Fruit fly (Drosophila melanogaster) whole organism, adult: ENCODE measurements around the gene CG2444.

Source experiments
- CG11617 ChIP-seq: fragments of 200-800 bp; sonication (Bioruptor generic); optimal IDR thresholded peaks from 2 replicates; lab custom pipeline; 2017; ENCODE audit warnings: mild to moderate bottlenecking, missing biosample characterization, missing genetic modification reagents, missing genetic modification characterization
- CG12768 ChIP-seq: fragments of 200-800 bp; sonication (Bioruptor generic); optimal IDR thresholded peaks from 2 replicates; lab custom pipeline; 2017; ENCODE audit warnings: missing biosample characterization, missing genetic modification characterization, mild to moderate bottlenecking, moderate library complexity, missing genetic modification reagents
- CG14711 ChIP-seq: fragments of 200-800 bp; sonication (Bioruptor generic); optimal IDR thresholded peaks from 2 replicates; lab custom pipeline; 2018; ENCODE audit warnings: missing biosample characterization, mild to moderate bottlenecking, missing genetic modification characterization, moderate library complexity
- CG1620 ChIP-seq: fragments of 200-800 bp; sonication (Bioruptor generic); optimal IDR thresholded peaks from 2 replicates; lab custom pipeline; 2016; ENCODE audit warnings: missing biosample characterization, missing genetic modification characterization
- CG33017 ChIP-seq: fragments of 200-800 bp; sonication (Bioruptor generic); optimal IDR thresholded peaks from 2 replicates; lab custom pipeline; 2018; ENCODE audit warnings: missing biosample characterization, mild to moderate bottlenecking, missing genetic modification characterization, moderate library complexity
- CG5204 ChIP-seq: fragments of 200-800 bp; sonication (Bioruptor generic); optimal IDR thresholded peaks from 2 replicates; lab custom pipeline; 2016; ENCODE audit warnings: missing biosample characterization, missing genetic modification characterization
- CG7045 ChIP-seq: fragments of 200-800 bp; sonication (Bioruptor generic); optimal IDR thresholded peaks from 2 replicates; lab custom pipeline; 2017; ENCODE audit warnings: missing biosample characterization, mild to moderate bottlenecking, missing genetic modification characterization
- CG7101 ChIP-seq: fragments of 200-800 bp; sonication (Bioruptor generic); optimal IDR thresholded peaks from 2 replicates; lab custom pipeline; 2018; ENCODE audit warnings: missing biosample characterization, mild to moderate bottlenecking, missing genetic modification characterization, moderate library complexity
- Clk ChIP-seq: fragments of 200-800 bp; sonication (Bioruptor generic); optimal IDR thresholded peaks from 2 replicates; lab custom pipeline; 2017; ENCODE audit warnings: missing biosample characterization, missing genetic modification characterization
- Crg-1 ChIP-seq: fragments of 200-800 bp; sonication (Bioruptor generic); optimal IDR thresholded peaks from 2 replicates; lab custom pipeline; 2016; ENCODE audit warnings: missing biosample characterization, missing genetic modification characterization
- Hr96 ChIP-seq: fragments of 200-800 bp; sonication (Bioruptor generic); optimal IDR thresholded peaks from 2 replicates; lab custom pipeline; 2016; ENCODE audit warnings: missing biosample characterization, missing genetic modification characterization
- Mnt ChIP-seq: fragments of 200-800 bp; sonication (Bioruptor generic); optimal IDR thresholded peaks from 2 replicates; lab custom pipeline; 2016; ENCODE audit warnings: missing biosample characterization, mild to moderate bottlenecking, missing genetic modification characterization
- bab1 ChIP-seq: fragments of 200-800 bp; sonication (Bioruptor generic); optimal IDR thresholded peaks from 3 replicates; lab custom pipeline; 2019; ENCODE audit warnings: missing biosample characterization, mild to moderate bottlenecking, missing genetic modification characterization, moderate library complexity
- cic ChIP-seq: fragments of 200-800 bp; sonication (Bioruptor generic); optimal IDR thresholded peaks from 2 replicates; lab custom pipeline; 2017; ENCODE audit warnings: missing biosample characterization, mild to moderate bottlenecking, missing genetic modification characterization, moderate library complexity
- cnc ChIP-seq, 2 experiments: fragments of >200 bp; optimal IDR thresholded peaks; 2 replicates each; lab custom pipeline; 2017
- kay ChIP-seq: fragments of 200-800 bp; sonication (Bioruptor generic); peaks from one replicate; lab custom pipeline; 2016; ENCODE audit warnings: missing biosample characterization, missing genetic modification characterization, borderline replicate concordance
- ovo ChIP-seq: fragments of 200-800 bp; sonication (Bioruptor generic); optimal IDR thresholded peaks from 2 replicates; lab custom pipeline; 2016; ENCODE audit warnings: missing biosample characterization, missing genetic modification characterization
- pad ChIP-seq: fragments of 200-800 bp; sonication (Bioruptor generic); optimal IDR thresholded peaks from 3 replicates; lab custom pipeline; 2017; ENCODE audit warnings: missing biosample characterization, missing genetic modification characterization, mild to moderate bottlenecking, moderate library complexity, missing genetic modification reagents
- tj ChIP-seq: fragments of 200-800 bp; sonication (Bioruptor generic); optimal IDR thresholded peaks from 3 replicates; lab custom pipeline; 2017; ENCODE audit warnings: missing biosample characterization, mild to moderate bottlenecking, missing genetic modification characterization, moderate library complexity
- toe ChIP-seq: fragments of 200-800 bp; sonication (Bioruptor generic); optimal IDR thresholded peaks from 2 replicates; lab custom pipeline; 2016; ENCODE audit warnings: missing biosample characterization, missing genetic modification characterization

The CG2444 gene

DNA sequence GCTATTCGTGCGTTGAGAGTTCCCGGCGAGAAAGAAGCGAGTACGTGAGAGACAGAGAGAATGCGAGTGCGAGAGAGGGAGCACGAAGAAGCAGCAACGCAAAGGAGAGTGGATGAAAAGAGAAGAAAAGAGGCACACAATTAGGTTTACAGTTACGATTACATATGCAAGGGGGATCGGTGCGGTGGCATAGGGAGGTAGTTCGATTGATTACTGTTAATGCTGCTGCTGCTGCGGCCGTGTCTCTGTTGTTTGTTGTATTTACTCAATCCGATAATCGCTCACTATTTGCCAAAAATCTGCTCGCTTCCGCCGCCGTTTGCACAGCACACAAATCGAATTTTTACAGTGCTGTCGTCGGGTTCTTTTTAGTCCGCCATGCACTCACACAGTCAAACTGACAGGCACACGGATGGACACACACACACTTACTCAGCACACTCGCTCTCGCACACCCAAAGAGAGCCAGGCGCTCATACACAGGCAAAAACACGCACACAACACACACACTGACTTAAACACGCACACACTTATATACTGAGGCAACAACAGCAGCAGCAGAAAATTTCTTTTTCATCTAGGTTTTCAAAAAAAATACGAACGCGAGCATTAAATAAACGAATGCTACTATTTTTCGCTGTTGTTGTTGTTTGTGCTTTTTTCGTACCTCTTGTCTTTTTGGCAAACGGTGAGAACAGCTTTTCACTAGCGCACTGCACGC, 8.9 kb upstream of the CG2444 start:
- TF ChIP-seq tj (GFP tag; lab: Kevin White, UChicago): peak; percentile 91
- peak; percentile 95 for TF ChIP-seq ovo
- TF ChIP-seq CG12768 (GFP tag; lab: Kevin White, UChicago): peak; percentile 26
- TF ChIP-seq Clk (GFP tag; lab: Kevin White, UChicago): no peak
- peak; percentile 45 for TF ChIP-seq Crg-1 (GFP tag; lab: Kevin White, UChicago)
- peak; percentile 76 for TF ChIP-seq cic
- TF ChIP-seq toe (GFP tag; lab: Kevin White, UChicago): no peak
- peak; percentile 94 for TF ChIP-seq pad
- TF ChIP-seq bab1 (GFP tag; lab: Kevin White, UChicago): no peak
- no peak for TF ChIP-seq CG1620 (GFP tag; lab: Kevin White, UChicago)
- TF ChIP-seq kay (GFP tag; lab: Kevin White, UChicago): no peak
- no peak for TF ChIP-seq CG11617 (GFP tag; lab: Kevin White, UChicago)
- TF ChIP-seq CG14711 (tag; lab: Kevin White, UChicago): no peak
- peak; percentile 28 for TF ChIP-seq CG33017
- TF ChIP-seq Mnt (GFP tag; lab: Kevin White, UChicago): peak; percentile 74
- TF ChIP-seq CG7101: peak; percentile 2
- no peak for TF ChIP-seq CG5204
- no peak for TF ChIP-seq cnc (optimal IDR thresholded peaks at IDR 0.05; lab: Kevin White, UChicago)

DNA sequence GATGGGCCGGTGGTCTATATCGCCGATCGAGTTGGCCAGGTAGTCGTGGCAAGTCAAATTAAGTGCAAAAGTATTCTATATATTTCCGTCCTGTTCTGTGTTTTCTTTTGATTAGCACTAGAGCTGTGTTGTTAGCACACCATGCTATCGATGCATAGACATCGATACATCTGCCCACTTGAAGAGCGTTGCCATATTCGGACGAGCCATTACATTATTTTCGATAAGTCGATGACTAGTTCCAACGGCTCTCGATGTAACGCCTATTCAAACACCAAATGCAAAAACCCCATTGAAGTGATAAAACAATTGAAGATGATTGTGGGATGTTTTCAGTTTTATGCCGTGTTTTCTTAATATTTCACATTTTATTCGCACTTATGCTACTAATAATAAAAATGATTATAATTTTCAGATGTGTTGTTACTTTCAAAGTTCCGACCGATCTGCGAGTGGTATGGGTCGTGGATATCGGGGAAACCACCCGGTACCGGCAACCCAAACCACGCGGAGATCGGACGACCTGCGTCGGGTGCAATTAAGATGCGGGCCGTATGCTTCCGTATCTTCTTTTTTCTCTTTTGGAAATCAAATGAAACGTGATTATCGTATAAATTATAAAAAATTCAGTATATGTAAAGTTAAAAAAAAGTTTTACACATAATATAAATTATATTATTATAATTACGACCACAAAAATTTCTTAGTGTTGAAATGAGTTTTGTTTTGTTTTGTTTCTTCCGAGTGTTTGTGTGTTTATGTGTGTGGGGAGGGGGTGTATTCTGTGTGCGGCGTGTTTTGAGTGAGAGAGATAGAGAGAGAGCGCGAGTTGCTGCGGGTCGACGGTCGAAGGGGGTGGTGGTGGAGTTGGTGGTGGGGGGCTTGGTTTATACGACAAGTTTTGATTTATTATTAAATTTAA, 5.0 kb upstream of the CG2444 start, which contains the start of gene FucT6:
Gene FucT6 (minus strand): TSS at position 153 of the 922 bp plus-strand sequence.
- no peak for TF ChIP-seq CG5204
- TF ChIP-seq CG14711 (tag; lab: Kevin White, UChicago): peak; percentile 28
- no peak for TF ChIP-seq pad
- no peak for TF ChIP-seq CG1620 (GFP tag; lab: Kevin White, UChicago)
- TF ChIP-seq ovo: no peak
- TF ChIP-seq Hr96 (GFP tag; lab: Kevin White, UChicago): no peak
- no peak for TF ChIP-seq kay (GFP tag; lab: Kevin White, UChicago)
- no peak for TF ChIP-seq Clk (GFP tag; lab: Kevin White, UChicago)
- no peak for TF ChIP-seq CG11617 (GFP tag; lab: Kevin White, UChicago)
- no peak for TF ChIP-seq CG7045 (GFP tag; lab: Kevin White, UChicago)
- TF ChIP-seq cnc (optimal IDR thresholded peaks at IDR 0.05; lab: Kevin White, UChicago): no peak
- TF ChIP-seq CG33017: no peak
- TF ChIP-seq cic: peak; percentile 3
- TF ChIP-seq Crg-1 (GFP tag; lab: Kevin White, UChicago): no peak
- TF ChIP-seq Mnt (GFP tag; lab: Kevin White, UChicago): peak; percentile 32
- TF ChIP-seq tj (GFP tag; lab: Kevin White, UChicago): peak; percentile 0
- peak; percentile 64 for TF ChIP-seq bab1 (GFP tag; lab: Kevin White, UChicago)
- no peak for TF ChIP-seq toe (GFP tag; lab: Kevin White, UChicago)
- peak; percentile 22 for TF ChIP-seq CG7101
- no peak for TF ChIP-seq CG12768 (GFP tag; lab: Kevin White, UChicago)

DNA sequence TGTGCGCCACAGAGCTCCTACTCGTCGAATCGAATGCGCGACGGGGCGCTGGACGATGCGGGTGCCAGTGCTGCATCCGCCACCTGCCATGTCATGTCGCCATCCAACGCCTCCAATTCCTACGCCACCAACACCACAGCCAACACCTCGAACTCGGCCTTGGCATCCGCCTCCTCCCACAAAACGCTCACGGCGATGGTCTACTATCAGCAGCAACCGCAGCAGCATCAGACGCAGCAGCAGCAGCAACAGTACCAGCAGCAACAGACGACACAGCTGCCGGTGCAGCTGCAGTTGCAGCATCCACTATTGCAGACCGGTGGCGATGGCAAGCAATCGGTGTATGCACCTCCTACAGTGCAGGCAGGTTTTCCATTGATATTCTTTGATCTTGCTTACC, 4.3 kb downstream of the CG2444 start:
- no peak for TF ChIP-seq toe (GFP tag; lab: Kevin White, UChicago)
- no peak for TF ChIP-seq ovo

DNA sequence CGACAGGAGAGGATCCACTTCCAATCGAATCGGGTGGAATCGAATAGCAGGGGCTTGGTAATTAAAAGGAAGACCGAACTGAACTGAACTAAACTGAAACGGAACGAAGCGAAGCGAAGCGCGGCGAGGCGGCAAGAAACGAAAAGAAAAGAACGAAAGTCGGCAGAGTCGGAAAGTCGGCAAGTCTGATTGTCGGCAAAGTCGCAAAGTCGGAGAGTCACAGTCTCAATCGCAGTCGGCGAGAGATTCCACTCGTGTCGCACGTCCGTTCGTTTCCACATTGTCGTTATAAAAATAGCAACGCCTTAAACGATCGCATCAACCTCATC, 9.3 kb downstream of the CG2444 start:
- TF ChIP-seq Hr96 (GFP tag; lab: Kevin White, UChicago) (no peak), CG7101 (no peak), cnc (optimal IDR thresholded peaks at IDR 0.05; lab: Kevin White, UChicago) (no peak), toe (GFP tag; lab: Kevin White, UChicago) (no peak), pad (no peak), Mnt (GFP tag; lab: Kevin White, UChicago) (no peak), CG12768 (GFP tag; lab: Kevin White, UChicago) (no peak), tj (GFP tag; lab: Kevin White, UChicago) (no peak), Crg-1 (GFP tag; lab: Kevin White, UChicago) (no peak), bab1 (GFP tag; lab: Kevin White, UChicago) (no peak), cic (no peak), CG5204 (no peak), CG14711 (tag; lab: Kevin White, UChicago) (no peak), ovo (no peak), CG7045 (GFP tag; lab: Kevin White, UChicago) (no peak), Clk (GFP tag; lab: Kevin White, UChicago) (no peak), CG33017 (no peak), CG1620 (GFP tag; lab: Kevin White, UChicago) (no peak)

DNA sequence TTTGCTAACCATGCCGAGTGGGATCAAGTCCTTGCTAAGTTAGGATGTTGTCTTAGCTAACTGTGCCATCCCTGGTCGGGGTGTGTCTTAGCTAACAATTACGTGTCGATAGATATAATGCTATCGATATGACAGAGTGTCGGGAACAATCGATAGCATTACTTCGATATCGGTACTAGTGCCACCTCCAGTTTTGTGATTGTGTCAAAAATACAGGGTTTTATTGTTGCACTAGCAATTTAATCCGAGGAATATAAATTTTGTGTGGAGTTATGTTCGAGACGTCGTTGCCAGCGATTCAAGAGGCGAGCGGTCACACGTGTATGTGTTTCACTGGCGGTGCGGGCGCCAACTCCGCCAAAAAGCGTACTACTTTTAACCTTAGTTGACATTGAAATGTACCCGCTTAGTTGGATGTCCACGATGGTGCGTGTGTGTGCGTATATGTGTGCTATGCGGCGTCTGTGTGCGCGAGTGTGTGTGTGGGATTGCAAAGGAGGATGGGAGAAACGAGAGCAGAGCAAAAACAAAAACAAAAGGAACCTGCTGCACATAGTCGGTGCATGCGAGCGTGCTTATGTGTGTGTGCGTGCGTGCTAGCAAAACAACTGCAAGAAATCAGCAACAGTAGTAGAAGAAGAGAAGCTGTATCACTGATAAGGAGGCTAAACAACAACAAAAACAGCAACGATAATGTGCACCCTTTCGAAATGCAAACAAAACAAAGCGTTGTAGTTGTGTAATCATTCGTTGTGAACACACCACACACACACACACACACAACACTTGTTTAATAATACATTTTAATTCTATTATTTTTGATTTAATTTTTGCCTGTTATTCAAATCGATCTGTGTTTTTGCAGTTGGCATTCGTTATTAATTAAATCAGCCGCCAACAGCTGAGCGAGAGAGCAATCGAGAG, 9.9 kb downstream of the CG2444 start, which contains the start of gene PhKgamma:
Gene PhKgamma (plus strand): TSS at position 179 of the 924 bp plus-strand sequence.
- no peak for TF ChIP-seq cnc (optimal IDR thresholded peaks at IDR 0.05; lab: Kevin White, UChicago)
- TF ChIP-seq CG7045 (GFP tag; lab: Kevin White, UChicago): no peak
- peak; percentile 66 for TF ChIP-seq bab1 (GFP tag; lab: Kevin White, UChicago)
- TF ChIP-seq tj (GFP tag; lab: Kevin White, UChicago): peak; percentile 71
- peak; percentile 65 for TF ChIP-seq cic
- peak; percentile 34 for TF ChIP-seq CG7101
- no peak for TF ChIP-seq Crg-1 (GFP tag; lab: Kevin White, UChicago)
- peak; percentile 0 for TF ChIP-seq CG12768 (GFP tag; lab: Kevin White, UChicago)
- TF ChIP-seq CG5204: no peak
- no peak for TF ChIP-seq Clk (GFP tag; lab: Kevin White, UChicago)
- peak; percentile 50 for TF ChIP-seq CG11617 (GFP tag; lab: Kevin White, UChicago)
- no peak for TF ChIP-seq CG33017
- no peak for TF ChIP-seq Hr96 (GFP tag; lab: Kevin White, UChicago)
- TF ChIP-seq Mnt (GFP tag; lab: Kevin White, UChicago): peak; percentile 86
- TF ChIP-seq CG1620 (GFP tag; lab: Kevin White, UChicago): peak; percentile 32
- TF ChIP-seq pad: peak; percentile 16
- TF ChIP-seq kay (GFP tag; lab: Kevin White, UChicago): peak; percentile 83
- TF ChIP-seq toe (GFP tag; lab: Kevin White, UChicago): peak; percentile 41
- TF ChIP-seq ovo: peak; percentile 35
- TF ChIP-seq CG14711 (tag; lab: Kevin White, UChicago): peak; percentile 2
